Fruit fly (Drosophila melanogaster): ENCODE results near the gene LManIII.
A peak's percentile ranks its signal among the peaks of the same experiment; 100 is the strongest.

The LManIII gene

dm6 chr2L:8717618-8718336, 50.7 kb downstream of the LManIII start (continued):
- TF ChIP-seq trem (tag; optimal IDR thresholded peaks at IDR 0.05) = peak; percentile 82
- peak; percentile 81 for TF ChIP-seq Hsf (GFP tag; optimal IDR thresholded peaks at IDR 0.05)
- peak; percentile 73 for TF ChIP-seq pho (GFP tag; optimal IDR thresholded peaks at IDR 0.05)
- TF ChIP-seq so (GFP tag; IDR thresholded peaks at IDR 0.05) = peak; percentile 64; the same call in 2 of the 3 replicates
- TF ChIP-seq Hr3 (GFP tag; optimal IDR thresholded peaks at IDR 0.05) = peak; percentile 92
- no peak for TF ChIP-seq dan (GFP tag; IDR thresholded peaks at IDR 0.05)
- peak; percentile 55 for TF ChIP-seq CG3838 (GFP tag; optimal IDR thresholded peaks at IDR 0.05)
- TF ChIP-seq CG10431 (GFP tag; optimal IDR thresholded peaks at IDR 0.05) = peak; percentile 63
- TF ChIP-seq CG3407 (GFP tag; optimal IDR thresholded peaks at IDR 0.05) = peak; percentile 81
- TF ChIP-seq Doc3 (GFP tag; IDR thresholded peaks at IDR 0.05; ENCODE audit: partially characterized antibody) = no peak
- peak; percentile 86 for TF ChIP-seq Abd-B (GFP tag; optimal IDR thresholded peaks at IDR 0.05)
- peak; percentile 73; the same call in 1 of the 2 replicates for TF ChIP-seq ttk (GFP tag; IDR thresholded peaks at IDR 0.05)
- peak; percentile 33 for TF ChIP-seq CG12236 (GFP tag; optimal IDR thresholded peaks at IDR 0.05)
- TF ChIP-seq CG4282 (GFP tag; optimal IDR thresholded peaks at IDR 0.05) = no peak
- peak; percentile 19 for TF ChIP-seq CG31365 (tag; optimal IDR thresholded peaks at IDR 0.05)
- no peak for TF ChIP-seq pan (optimal IDR thresholded peaks at IDR 0.05)
- peak in 1 of 2 experiments; percentile 59 for TF ChIP-seq pan (GFP tag; optimal IDR thresholded peaks at IDR 0.05 in 1 of 2, IDR thresholded peaks at IDR 0.05 in 1 of 2)
- peak; percentile 72; the same call in 1 of the 2 replicates for TF ChIP-seq toy (GFP tag; IDR thresholded peaks at IDR 0.05)
- peak; percentile 71 for TF ChIP-seq lbe (GFP tag; optimal IDR thresholded peaks at IDR 0.05)
- peak; percentile 59 for TF ChIP-seq E2f2 (GFP tag; IDR thresholded peaks at IDR 0.05)
- TF ChIP-seq CG7372 (GFP tag; IDR thresholded peaks at IDR 0.05) = no peak
- peak; percentile 81 for TF ChIP-seq sd (tag; optimal IDR thresholded peaks at IDR 0.05)
- TF ChIP-seq CG3281 (GFP tag; optimal IDR thresholded peaks at IDR 0.05) = peak; percentile 95
- TF ChIP-seq Rx (GFP tag; IDR thresholded peaks at IDR 0.05) = peak; percentile 29; the same call in 1 of the 2 replicates
- TF ChIP-seq CG11247 (GFP tag; IDR thresholded peaks at IDR 0.05) = peak; percentile 66; the same call in 1 of the 2 replicates
- TF ChIP-seq CG4707 (GFP tag; optimal IDR thresholded peaks at IDR 0.05) = peak; percentile 78
- TF ChIP-seq oc (tag; optimal IDR thresholded peaks at IDR 0.05) = peak; percentile 86
- TF ChIP-seq Xrp1 (GFP tag; IDR thresholded peaks at IDR 0.05) = peak; percentile 80
- peak; percentile 83 for TF ChIP-seq CG6813 (GFP tag; optimal IDR thresholded peaks at IDR 0.05)
- peak; percentile 66 to 75 for TF ChIP-seq Pdp1 (GFP tag; optimal IDR thresholded peaks at IDR 0.05)
- 0 out of 3 replicates have a peak, but pooled peaks have one; percentile 37 for TF ChIP-seq z (GFP tag; IDR thresholded peaks at IDR 0.05)
- TF ChIP-seq Ada2b (GFP tag; IDR thresholded peaks at IDR 0.05) = peak; percentile 76
- TF ChIP-seq CG8765 (GFP tag; IDR thresholded peaks at IDR 0.05) = no peak
- TF ChIP-seq TFAM (GFP tag; optimal IDR thresholded peaks at IDR 0.05) = peak; percentile 37
- TF ChIP-seq chn (GFP tag; optimal IDR thresholded peaks at IDR 0.05) = peak; percentile 66
- TF ChIP-seq CG7839 (tag; optimal IDR thresholded peaks at IDR 0.05) = peak; percentile 95
- peak; percentile 82 for TF ChIP-seq CG11695 (GFP tag; IDR thresholded peaks at IDR 0.05)
- TF ChIP-seq C15 (GFP tag; IDR thresholded peaks at IDR 0.05) = peak; percentile 52; the same call in 1 of the 3 replicates
- peak; percentile 82 for TF ChIP-seq ewg (GFP tag; optimal IDR thresholded peaks at IDR 0.05)
- peak; percentile 33; the same call in 1 of the 2 replicates for TF ChIP-seq Scr (GFP tag; IDR thresholded peaks at IDR 0.05; ENCODE audit: partially characterized antibody)
- TF ChIP-seq CG8290 (GFP tag; optimal IDR thresholded peaks at IDR 0.05) = peak; percentile 63
- peak; percentile 29 to 72 for TF ChIP-seq CG8290 (tag; optimal IDR thresholded peaks at IDR 0.05)
- TF ChIP-seq GATAe (GFP tag; conservative IDR thresholded peaks at IDR 0.05) = no peak
- TF ChIP-seq ftz-f1 (GFP tag; optimal IDR thresholded peaks at IDR 0.05) = no peak
- TF ChIP-seq lola (GFP tag; optimal IDR thresholded peaks at IDR 0.05) = peak in 1 of 3 experiments; percentile 85
- TF ChIP-seq pb (GFP tag; optimal IDR thresholded peaks at IDR 0.05) = no peak
- TF ChIP-seq Vsx1 (GFP tag; optimal IDR thresholded peaks at IDR 0.05) = peak; percentile 83
- no peak for TF ChIP-seq Dip2 (GFP tag; IDR thresholded peaks at IDR 0.05)
- TF ChIP-seq CG8359 (GFP tag; optimal IDR thresholded peaks at IDR 0.05; ENCODE audit: borderline replicate concordance) = peak; percentile 54

Data from whole organism, embryonic.